Fruit fly (Drosophila melanogaster): Measurements from ENCODE around the gene CG12693.

CG12693 gene

DNA sequence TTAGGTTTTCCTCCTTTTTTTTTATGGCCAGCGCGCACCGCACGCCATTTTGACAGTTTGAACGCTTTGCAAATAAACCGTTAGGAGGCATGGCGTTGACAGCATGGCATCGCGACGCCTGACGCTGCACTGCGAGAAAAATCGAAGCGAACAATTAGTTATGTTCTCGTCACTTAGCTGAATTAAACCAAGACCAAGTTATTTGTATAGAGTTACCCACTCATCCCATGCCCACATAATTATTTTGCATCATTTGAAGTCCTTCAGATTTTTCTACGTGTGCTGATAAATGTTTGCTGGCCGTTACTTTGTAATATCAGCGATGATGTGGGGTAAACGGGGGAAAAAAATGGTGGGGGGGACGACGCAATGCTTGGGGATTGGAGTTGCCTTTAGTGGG lies 552 bp upstream of the CG12693 start:
- peak; percentile 30 for TF ChIP-seq mam (GFP tag; optimal IDR thresholded peaks at IDR 0.05)
- no peak for TF ChIP-seq HmgD (GFP tag; optimal IDR thresholded peaks at IDR 0.05)
- no peak for TF ChIP-seq CG17385 (GFP tag; optimal IDR thresholded peaks at IDR 0.05)
- no peak for TF ChIP-seq CG17361 (GFP tag; IDR thresholded peaks at IDR 0.05)
- no peak for TF ChIP-seq CTCF (GFP tag; optimal IDR thresholded peaks at IDR 0.05)
- no peak for TF ChIP-seq CG8290 (GFP tag; optimal IDR thresholded peaks at IDR 0.05)
- TF ChIP-seq CG8290 (tag; optimal IDR thresholded peaks at IDR 0.05) = peak in 1 of 2 experiments; percentile 51
- TF ChIP-seq row (GFP tag; IDR thresholded peaks at IDR 0.05) = peak; percentile 35; the same call in 1 of the 3 replicates
- TF ChIP-seq Drgx (GFP tag; IDR thresholded peaks at IDR 0.05) = peak; percentile 16; the same call in 1 of the 2 replicates
- TF ChIP-seq Ptx1 (GFP tag; IDR thresholded peaks at IDR 0.05) = 0 out of 2 replicates have a peak, but pooled peaks have one; percentile 21
- TF ChIP-seq CG6689 (GFP tag; IDR thresholded peaks at IDR 0.05) = peak; percentile 34; the same call in 1 of the 2 replicates
- peak; percentile 9 for TF ChIP-seq dmrt99B (tag; optimal IDR thresholded peaks at IDR 0.05)
- TF ChIP-seq sisA (GFP tag; IDR thresholded peaks at IDR 0.05) = peak; percentile 37
- TF ChIP-seq sug (tag; optimal IDR thresholded peaks at IDR 0.05) = no peak
- peak; percentile 39 for TF ChIP-seq CG18599 (GFP tag; optimal IDR thresholded peaks at IDR 0.05)
- TF ChIP-seq trem (tag; optimal IDR thresholded peaks at IDR 0.05) = no peak
- TF ChIP-seq Med (GFP tag) = peak; percentile 56
- no peak for TF ChIP-seq ab (GFP tag; optimal IDR thresholded peaks at IDR 0.05)
- peak; percentile 9 for TF ChIP-seq grau (tag; optimal IDR thresholded peaks at IDR 0.05)
- 0 out of 2 replicates have a peak, but pooled peaks have one; percentile 10 for TF ChIP-seq CG32532 (GFP tag; IDR thresholded peaks at IDR 0.05)
- peak; percentile 18 for TF ChIP-seq CG7839 (tag; optimal IDR thresholded peaks at IDR 0.05)
- no peak for TF ChIP-seq pan (optimal IDR thresholded peaks at IDR 0.05)
- TF ChIP-seq pan (GFP tag; optimal IDR thresholded peaks at IDR 0.05 in 1 of 2, IDR thresholded peaks at IDR 0.05 in 1 of 2) = peak in 1 of 2 experiments; percentile 34
- TF ChIP-seq tin (GFP tag; optimal IDR thresholded peaks at IDR 0.05) = peak; percentile 14
- peak; percentile 13 for TF ChIP-seq ind (GFP tag; optimal IDR thresholded peaks at IDR 0.05)
- TF ChIP-seq prd (optimal IDR thresholded peaks at IDR 0.05) = no peak
- 0 out of 3 replicates have a peak, but pooled peaks have one; percentile 21 for TF ChIP-seq prd (GFP tag; IDR thresholded peaks at IDR 0.05)
- peak; percentile 8 for TF ChIP-seq Meics (GFP tag; optimal IDR thresholded peaks at IDR 0.05)
- TF ChIP-seq CG1603 (tag; optimal IDR thresholded peaks at IDR 0.05) = peak; percentile 17
- TF ChIP-seq jing (GFP tag; optimal IDR thresholded peaks at IDR 0.05) = no peak
- peak; percentile 8 for TF ChIP-seq Fer1 (GFP tag; optimal IDR thresholded peaks at IDR 0.05)
- peak; percentile 33 for TF ChIP-seq CG12769 (tag; optimal IDR thresholded peaks at IDR 0.05)
- peak; percentile 15; the same call in 1 of the 2 replicates for TF ChIP-seq MBD-R2 (GFP tag; IDR thresholded peaks at IDR 0.05)
- 0 out of 3 replicates have a peak, but pooled peaks have one; percentile 31 for TF ChIP-seq CG34422 (GFP tag; IDR thresholded peaks at IDR 0.05)
- no peak for TF ChIP-seq Dp (GFP tag; optimal IDR thresholded peaks at IDR 0.05)
- TF ChIP-seq CG11504 (tag; optimal IDR thresholded peaks at IDR 0.05) = peak; percentile 16
- peak; percentile 17 for TF ChIP-seq gem (tag; optimal IDR thresholded peaks at IDR 0.05)
- peak; percentile 46 for TF ChIP-seq slbo (GFP tag; IDR thresholded peaks at IDR 0.05)
- TF ChIP-seq lab (GFP tag; optimal IDR thresholded peaks at IDR 0.05) = peak; percentile 56
- peak; percentile 44 for TF ChIP-seq CG2120 (GFP tag; optimal IDR thresholded peaks at IDR 0.05)
- 0 out of 2 replicates have a peak, but pooled peaks have one; percentile 20 for TF ChIP-seq Xrp1 (GFP tag; IDR thresholded peaks at IDR 0.05)
- TF ChIP-seq Hmr (GFP tag; optimal IDR thresholded peaks at IDR 0.05) = peak; percentile 35
- no peak for TF ChIP-seq CG8281 (tag; optimal IDR thresholded peaks at IDR 0.05)

DNA sequence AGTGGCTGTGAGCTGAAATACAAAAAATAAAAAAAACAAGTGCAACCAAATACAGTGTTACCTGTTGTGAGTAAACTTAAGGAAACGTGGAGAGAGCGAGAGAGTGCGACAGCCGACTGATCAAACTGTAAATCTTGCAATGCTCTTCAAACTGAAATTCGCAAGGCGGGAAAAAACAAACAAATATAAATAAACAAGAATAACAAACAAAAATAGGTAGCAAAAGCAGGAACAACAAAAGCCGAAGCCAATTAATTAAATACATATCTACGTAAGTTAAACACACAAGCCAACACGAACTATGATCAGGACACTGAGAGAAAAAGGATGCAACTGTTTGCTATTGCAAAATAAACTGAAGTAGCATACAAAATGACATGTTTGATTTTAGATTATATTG lies 3.9 kb downstream of the CG12693 start:
- no peak for TF ChIP-seq zen2 (GFP tag; IDR thresholded peaks at IDR 0.05; ENCODE audit: partially characterized antibody)
- peak; percentile 71 for TF ChIP-seq CG6654 (GFP tag; optimal IDR thresholded peaks at IDR 0.05)
- peak; percentile 3 for TF ChIP-seq nom (GFP tag; optimal IDR thresholded peaks at IDR 0.05)
- TF ChIP-seq sens (GFP tag) = no peak
- no peak for TF ChIP-seq Kr (GFP tag; optimal IDR thresholded peaks at IDR 0.05)
